Fruit fly (Drosophila melanogaster): ENCODE data around the gene APC4.

DNA sequence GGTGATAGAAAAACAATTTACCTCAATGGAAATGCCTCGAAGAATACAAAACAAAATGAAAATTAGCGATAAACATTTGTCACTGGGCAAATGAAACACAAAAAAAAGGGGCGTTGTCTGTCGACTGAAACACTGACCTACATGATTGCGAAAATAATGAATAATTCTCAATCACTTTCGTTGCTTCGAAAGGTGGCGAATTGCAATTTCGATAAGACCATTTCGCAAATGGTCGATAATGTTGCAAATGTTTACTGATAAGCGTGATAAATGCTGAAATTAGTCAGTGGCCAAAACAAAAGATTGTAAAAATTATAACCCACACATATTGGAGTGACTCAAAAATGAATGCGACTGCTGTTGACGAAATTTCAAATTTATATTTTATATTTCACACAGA, 46.6 kb upstream of the APC4 start:
- TF ChIP-seq D1 (tag; optimal IDR thresholded peaks at IDR 0.05) (no peak), Pif1B (GFP tag; optimal IDR thresholded peaks at IDR 0.05) (no peak), CG17806 (tag; optimal IDR thresholded peaks at IDR 0.05) (no peak), CG32121 (GFP tag; IDR thresholded peaks at IDR 0.05) (no peak), CG13204 (GFP tag; optimal IDR thresholded peaks at IDR 0.05) (no peak), EcR (GFP tag; optimal IDR thresholded peaks at IDR 0.05) (no peak), gl (tag; optimal IDR thresholded peaks at IDR 0.05) (no peak), Pif1A (GFP tag; optimal IDR thresholded peaks at IDR 0.05) (no peak), CG8301 (tag; optimal IDR thresholded peaks at IDR 0.05) (no peak), CG4496 (GFP tag; IDR thresholded peaks at IDR 0.05) (no peak), rn (GFP tag; IDR thresholded peaks at IDR 0.05) (no peak)
